Worm (Caenorhabditis elegans) whole organism, L4/young adult: Measurements from ENCODE around the gene C49C8.3.

Source experiments
- dao-5 ChIP-seq: sonication (generic microtip); optimal IDR thresholded peaks from 2 replicates; lab custom pipeline; 2016; ENCODE audit warnings: missing genotype, missing genetic modification characterization, moderate library complexity, missing compliant biosample characterization
- him-1 ChIP-seq: sonication (generic microtip); optimal IDR thresholded peaks from 2 replicates; lab custom pipeline; 2016; ENCODE audit warnings: missing genotype, missing genetic modification reagents, missing genetic modification characterization, missing compliant biosample characterization

DNA sequence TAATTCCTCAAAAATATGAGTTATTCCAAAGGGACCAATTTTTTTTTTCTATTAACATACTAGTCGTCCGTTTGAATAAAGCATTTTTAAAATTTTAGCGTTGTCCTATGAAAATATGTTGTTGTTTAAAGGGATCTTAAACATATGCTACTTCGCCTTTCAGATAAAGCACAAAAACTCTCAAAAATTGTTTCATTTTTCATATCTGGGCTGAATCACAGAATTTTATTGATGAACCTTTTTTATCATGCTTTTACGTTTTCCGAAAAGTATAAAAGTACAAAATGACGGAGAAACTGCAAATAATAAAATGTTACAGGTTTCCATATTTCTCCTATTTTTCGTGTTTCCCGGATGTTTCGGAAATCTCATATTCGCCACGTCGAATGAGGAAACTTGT is 48.8 kb upstream of the C49C8.3 start, which contains the start of gene clec-181:
- TF ChIP-seq him-1 (tag; lab: Kevin White, UChicago) = no peak
- no peak for TF ChIP-seq dao-5 (tag; lab: Kevin White, UChicago)
